Fruit fly (Drosophila melanogaster): Measurements from ENCODE around the gene eIF5B.

- TF ChIP-seq eg (GFP tag; IDR thresholded peaks at IDR 0.05), result no peak
- TF ChIP-seq CG31627 (GFP tag; optimal IDR thresholded peaks at IDR 0.05), result peak; percentile 34
- TF ChIP-seq CG6854 (GFP tag; optimal IDR thresholded peaks at IDR 0.05), result no peak
- TF ChIP-seq CG10669 (GFP tag; optimal IDR thresholded peaks at IDR 0.05), result no peak
- TF ChIP-seq CG3032 (tag; optimal IDR thresholded peaks at IDR 0.05), result no peak
- TF ChIP-seq fkh (GFP tag; optimal IDR thresholded peaks at IDR 0.05), result no peak
- no peak for TF ChIP-seq ss (GFP tag; optimal IDR thresholded peaks at IDR 0.05)
- no peak for TF ChIP-seq CG9139 (GFP tag; optimal IDR thresholded peaks at IDR 0.05)
- no peak for TF ChIP-seq CG4318 (GFP tag; optimal IDR thresholded peaks at IDR 0.05)
- TF ChIP-seq Hr39 (GFP tag; optimal IDR thresholded peaks at IDR 0.05), result peak; percentile 29
- no peak for TF ChIP-seq CG8119 (GFP tag; IDR thresholded peaks at IDR 0.05)
Observed at dm6 chr3L:3406307-3407061, 54.3 kb downstream of the eIF5B start.
